Worm (Caenorhabditis elegans) whole organism, L3 larva: ENCODE measurements around the gene F34H10.1.

Experiments
- ceh-16 ChIP-seq: sonication (generic microtip); optimal IDR thresholded peaks from 2 replicates; lab custom pipeline; 2017; ENCODE audit warnings: missing biosample characterization, missing genetic modification characterization
- fkh-10 ChIP-seq: sonication (generic microtip); optimal IDR thresholded peaks from 2 replicates; lab custom pipeline; 2017; ENCODE audit warnings: missing biosample characterization, missing genetic modification reagents, missing genetic modification characterization
- lin-39 ChIP-seq: fragments of 150-350 bp; optimal IDR thresholded peaks from 2 replicates; lab custom pipeline; 2018; ENCODE audit warnings: missing biosample characterization, missing genetic modification reagents, missing genetic modification characterization
- nhr-12 ChIP-seq: fragments of 150-350 bp; optimal IDR thresholded peaks from 2 replicates; lab custom pipeline; 2014; ENCODE audit warnings: missing biosample characterization, missing genetic modification characterization

- TF ChIP-seq ceh-16 (tag; lab: Kevin White, UChicago): no peak
- no peak for TF ChIP-seq fkh-10 (GFP tag; lab: Kevin White, UChicago)
- peak; percentile 26 for TF ChIP-seq lin-39
- TF ChIP-seq nhr-12 (tag; lab: Kevin White, UChicago): no peak
Measured at ce11 chrX:9637137-9637536, 11.2 kb downstream of the F34H10.1 start.
